Fruit fly (Drosophila melanogaster): ENCODE results near the gene Bhmt.
A peak's percentile ranks its signal among the peaks of the same experiment; 100 is the strongest.

Gene Bhmt

DNA sequence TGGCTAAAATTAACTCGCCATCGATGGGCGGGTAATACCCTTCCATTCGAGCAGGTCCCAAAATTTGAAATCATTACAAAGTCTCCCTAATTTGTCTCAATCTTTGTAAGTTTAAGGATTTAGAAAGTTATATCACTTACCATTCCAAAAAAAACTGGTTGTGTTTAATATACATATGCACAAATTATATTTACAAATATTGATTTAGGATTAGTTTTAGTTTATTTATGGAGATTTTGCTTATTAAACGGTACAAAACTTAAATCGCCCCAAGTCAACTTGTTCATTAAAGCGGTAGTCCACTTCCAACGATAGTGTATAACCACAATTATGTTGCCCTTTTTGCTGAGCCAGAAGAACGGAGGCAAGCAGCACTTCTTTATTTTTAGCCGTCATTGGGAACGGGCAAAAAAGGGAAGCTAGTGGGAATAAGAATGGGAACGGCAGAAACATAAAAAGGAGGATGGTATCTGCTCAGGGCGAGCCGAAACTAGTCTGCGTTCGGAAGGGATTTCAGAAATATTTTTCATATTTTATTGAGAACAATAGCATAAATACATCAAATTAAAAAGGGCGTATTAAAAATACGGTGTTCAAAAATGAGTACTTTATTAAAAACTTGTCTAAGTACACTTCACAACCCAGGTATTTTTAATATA, 8.9 kb downstream of the Bhmt start (continued):
- no peak for TF ChIP-seq Hr78 (GFP tag; optimal IDR thresholded peaks at IDR 0.05)
- no peak for TF ChIP-seq Dfd (GFP tag; optimal IDR thresholded peaks at IDR 0.05)
- TF ChIP-seq CG9705 (GFP tag; optimal IDR thresholded peaks at IDR 0.05), result peak; percentile 46
- TF ChIP-seq fru (GFP tag; optimal IDR thresholded peaks at IDR 0.05), result peak; percentile 68
- TF ChIP-seq sv (GFP tag; optimal IDR thresholded peaks at IDR 0.05), result no peak
- peak; percentile 68 for TF ChIP-seq rgr (GFP tag; optimal IDR thresholded peaks at IDR 0.05)
- peak; percentile 83 for TF ChIP-seq HLH106 (tag; optimal IDR thresholded peaks at IDR 0.05)
- TF ChIP-seq h (GFP tag; optimal IDR thresholded peaks at IDR 0.05), result peak; percentile 85

dm6 chr2L:18947515-18947998, 9.6 kb downstream of the Bhmt start:
- TF ChIP-seq Rel (GFP tag; optimal IDR thresholded peaks at IDR 0.05) (no peak), Rel (tag; optimal IDR thresholded peaks at IDR 0.05) (peak; percentile 93), foxo (GFP tag; optimal IDR thresholded peaks at IDR 0.05) (no peak), fru (GFP tag; optimal IDR thresholded peaks at IDR 0.05) (peak; percentile 84), brk (GFP tag; optimal IDR thresholded peaks at IDR 0.05) (no peak), Dif (GFP tag; optimal IDR thresholded peaks at IDR 0.05; ENCODE audit: partially characterized antibody) (peak; percentile 83), dl (GFP tag; optimal IDR thresholded peaks at IDR 0.05; ENCODE audit: insufficient read depth in 1 of 2, partially characterized antibody in 2 of 2) (peak; percentile 21 to 63)

DNA sequence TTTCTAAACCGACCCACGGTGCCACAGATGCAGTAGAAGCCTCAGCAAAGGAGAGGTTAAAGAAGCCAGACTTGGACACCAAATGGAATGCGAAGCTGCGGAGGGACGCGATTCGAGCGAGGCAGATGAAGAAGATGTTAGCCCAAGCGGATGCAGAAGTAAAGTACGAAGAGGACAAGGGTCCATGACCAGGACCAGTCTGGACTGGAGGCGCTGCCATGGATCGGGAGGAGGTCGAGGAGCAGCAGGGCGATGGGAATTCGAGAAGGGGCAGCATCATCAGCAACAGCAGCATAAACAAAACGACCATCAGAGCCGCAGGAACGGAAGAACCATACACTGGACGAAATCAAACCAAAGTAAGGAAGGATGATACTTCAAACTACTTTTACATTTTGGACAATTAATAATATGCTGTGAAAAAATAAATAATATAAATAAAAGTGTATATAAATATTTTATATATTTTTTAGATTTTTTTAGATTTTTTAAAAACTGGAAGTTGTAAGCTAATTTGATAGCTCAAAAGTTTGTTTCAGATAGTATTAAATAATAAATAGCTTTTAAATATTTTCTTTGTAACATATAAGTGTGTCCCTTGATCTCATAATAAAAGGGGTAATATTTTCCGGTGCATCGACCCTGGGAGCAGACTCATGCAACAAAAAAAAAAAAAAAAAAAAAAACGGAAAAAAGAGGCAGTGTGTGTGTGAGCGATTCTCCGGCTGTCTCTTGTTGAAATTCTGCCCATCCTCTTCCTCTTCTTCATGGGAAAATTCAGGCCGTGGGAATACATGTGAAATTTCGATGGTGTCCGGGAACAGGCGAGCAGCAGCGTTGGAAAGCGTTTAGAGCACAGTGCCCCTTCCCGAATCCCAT, 10.2 kb downstream of the Bhmt start:
- TF ChIP-seq tai (GFP tag; optimal IDR thresholded peaks at IDR 0.05), result no peak
- TF ChIP-seq dmrt93B (GFP tag; optimal IDR thresholded peaks at IDR 0.05), result peak; percentile 56
- peak; percentile 3 for TF ChIP-seq CG9705 (GFP tag; optimal IDR thresholded peaks at IDR 0.05)
- no peak for TF ChIP-seq Hr78 (GFP tag; optimal IDR thresholded peaks at IDR 0.05)
- no peak for TF ChIP-seq Jra (GFP tag; optimal IDR thresholded peaks at IDR 0.05)
- no peak for TF ChIP-seq sv (GFP tag; optimal IDR thresholded peaks at IDR 0.05)
- TF ChIP-seq OdsH (GFP tag; optimal IDR thresholded peaks at IDR 0.05), result peak; percentile 73
- no peak for TF ChIP-seq Rel (GFP tag; optimal IDR thresholded peaks at IDR 0.05)
- TF ChIP-seq Rel (tag; optimal IDR thresholded peaks at IDR 0.05), result peak; percentile 24
- TF ChIP-seq br (GFP tag; optimal IDR thresholded peaks at IDR 0.05), result peak; percentile 10
- TF ChIP-seq Abd-B (GFP tag; optimal IDR thresholded peaks at IDR 0.05), result no peak
- TF ChIP-seq Dfd (GFP tag; optimal IDR thresholded peaks at IDR 0.05), result no peak
- peak; percentile 66 for TF ChIP-seq Dif (GFP tag; optimal IDR thresholded peaks at IDR 0.05; ENCODE audit: partially characterized antibody)
- TF ChIP-seq CrebA (GFP tag; optimal IDR thresholded peaks at IDR 0.05; ENCODE audit: borderline replicate concordance), result no peak
- peak; percentile 44 for TF ChIP-seq h (GFP tag; optimal IDR thresholded peaks at IDR 0.05)
- TF ChIP-seq dl (GFP tag; optimal IDR thresholded peaks at IDR 0.05; ENCODE audit: insufficient read depth in 1 of 2, partially characterized antibody in 2 of 2), result peak; percentile 53 to 76
- TF ChIP-seq Myc (optimal IDR thresholded peaks at IDR 0.05), result no peak
- TF ChIP-seq foxo (GFP tag; optimal IDR thresholded peaks at IDR 0.05), result peak in 1 of 2 experiments; percentile 79
- TF ChIP-seq jim (GFP tag; optimal IDR thresholded peaks at IDR 0.05), result peak; percentile 30
- TF ChIP-seq psq (GFP tag; optimal IDR thresholded peaks at IDR 0.05), result peak; percentile 88
- TF ChIP-seq Vsx2 (GFP tag; optimal IDR thresholded peaks at IDR 0.05; ENCODE audit: partially characterized antibody), result peak; percentile 52
- TF ChIP-seq HLH106 (tag; optimal IDR thresholded peaks at IDR 0.05), result peak; percentile 90
- TF ChIP-seq Hr83 (GFP tag; optimal IDR thresholded peaks at IDR 0.05; ENCODE audit: poor library complexity, severe bottlenecking), result peak; percentile 65
- peak; percentile 72 for TF ChIP-seq rgr (GFP tag; optimal IDR thresholded peaks at IDR 0.05)
- TF ChIP-seq Sp1 (GFP tag; optimal IDR thresholded peaks at IDR 0.05), result peak; percentile 94
- peak; percentile 57 for TF ChIP-seq brk (GFP tag; optimal IDR thresholded peaks at IDR 0.05)
- peak; percentile 35 for TF ChIP-seq Hnf4 (GFP tag; optimal IDR thresholded peaks at IDR 0.05)
- TF ChIP-seq lola (GFP tag; optimal IDR thresholded peaks at IDR 0.05), result no peak
- TF ChIP-seq fru (GFP tag; optimal IDR thresholded peaks at IDR 0.05), result no peak
- TF ChIP-seq dsf (GFP tag; optimal IDR thresholded peaks at IDR 0.05; ENCODE audit: borderline replicate concordance), result no peak
- TF ChIP-seq CG32264 (GFP tag; optimal IDR thresholded peaks at IDR 0.05), result no peak

Data from whole organism, wandering third instar larva.